Fruit fly (Drosophila melanogaster): Measurements from ENCODE around the gene CG7246.

CG7246 gene

DNA sequence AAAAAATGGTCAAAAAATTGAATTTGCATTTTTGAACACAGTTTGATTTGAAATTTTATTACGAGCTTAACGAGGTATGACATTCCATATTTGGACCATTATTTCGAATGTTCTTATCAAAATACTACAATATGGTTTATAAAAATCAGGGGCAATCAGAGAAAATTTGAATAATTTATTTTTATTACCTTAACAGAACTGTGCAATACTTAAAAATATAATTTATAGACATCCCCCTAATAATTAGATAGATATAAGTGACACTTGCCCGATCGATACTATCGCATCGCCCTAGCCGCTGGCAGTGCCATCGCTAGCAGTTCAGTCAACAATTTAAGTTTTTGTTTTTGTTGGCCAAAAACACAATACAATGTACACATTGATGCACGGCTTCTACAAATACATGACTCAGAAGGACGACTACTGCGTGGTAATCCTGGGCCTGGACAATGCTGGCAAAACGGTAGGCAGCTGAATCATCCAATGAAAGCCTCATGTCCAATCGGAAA is 26.0 kb upstream of the CG7246 start, which contains the start of gene Arfrp1 (continued):
- no peak for TF ChIP-seq CG18476 (GFP tag; optimal IDR thresholded peaks at IDR 0.05)
- peak; percentile 20 for TF ChIP-seq CG10267 (tag; optimal IDR thresholded peaks at IDR 0.05)
- TF ChIP-seq Oaz (GFP tag; IDR thresholded peaks at IDR 0.05): no peak
- peak; percentile 32 for TF ChIP-seq exex (tag; optimal IDR thresholded peaks at IDR 0.05)
- TF ChIP-seq sug (tag; optimal IDR thresholded peaks at IDR 0.05): peak; percentile 24
- TF ChIP-seq CG32532 (GFP tag; IDR thresholded peaks at IDR 0.05): peak; percentile 47; the same call in 1 of the 2 replicates
- peak; percentile 33 for TF ChIP-seq Rfx (GFP tag; IDR thresholded peaks at IDR 0.05)
- peak; percentile 6 for TF ChIP-seq Fer2 (tag; optimal IDR thresholded peaks at IDR 0.05)
- peak; percentile 25 for TF ChIP-seq CG2712 (tag; optimal IDR thresholded peaks at IDR 0.05)
- no peak for TF ChIP-seq CG10431 (GFP tag; optimal IDR thresholded peaks at IDR 0.05)
- TF ChIP-seq CG10366 (GFP tag; IDR thresholded peaks at IDR 0.05): peak; percentile 15; the same call in 1 of the 2 replicates
- peak; percentile 3 for TF ChIP-seq trem (tag; optimal IDR thresholded peaks at IDR 0.05)
- peak; percentile 56 for TF ChIP-seq CG18262 (tag; optimal IDR thresholded peaks at IDR 0.05)
- no peak for TF ChIP-seq prd (optimal IDR thresholded peaks at IDR 0.05)
- peak; percentile 41; the same call in 1 of the 3 replicates for TF ChIP-seq prd (GFP tag; IDR thresholded peaks at IDR 0.05)
- no peak for TF ChIP-seq cato (GFP tag; optimal IDR thresholded peaks at IDR 0.05; ENCODE audit: borderline replicate concordance)
- TF ChIP-seq ap (GFP tag; IDR thresholded peaks at IDR 0.05): no peak
- peak; percentile 81 for TF ChIP-seq CG16813 (GFP tag; IDR thresholded peaks at IDR 0.05; ENCODE audit: partially characterized antibody)
- peak; percentile 73 for TF ChIP-seq CG42726 (GFP tag; IDR thresholded peaks at IDR 0.05; ENCODE audit: partially characterized antibody)
- no peak for TF ChIP-seq CG8359 (GFP tag; optimal IDR thresholded peaks at IDR 0.05; ENCODE audit: borderline replicate concordance)
- no peak for TF ChIP-seq CG6254 (GFP tag; optimal IDR thresholded peaks at IDR 0.05)
- no peak for TF ChIP-seq CkIIα-i1 (GFP tag; IDR thresholded peaks at IDR 0.05)
- TF ChIP-seq vvl (GFP tag; IDR thresholded peaks at IDR 0.05): peak; percentile 36; the same call in 1 of the 2 replicates
- peak; percentile 12 for TF ChIP-seq CG1603 (tag; optimal IDR thresholded peaks at IDR 0.05)
- 0 out of 3 replicates have a peak, but pooled peaks have one; percentile 50 for TF ChIP-seq mld (GFP tag; IDR thresholded peaks at IDR 0.05; ENCODE audit: partially characterized antibody)
- peak; percentile 64; the same call in 2 of the 3 replicates for TF ChIP-seq CG7963 (GFP tag; IDR thresholded peaks at IDR 0.05; ENCODE audit: partially characterized antibody)
- TF ChIP-seq CG11560 (tag; IDR thresholded peaks at IDR 0.05): 0 out of 3 replicates have a peak, but pooled peaks have one; percentile 11
- TF ChIP-seq MBD-R2 (GFP tag; IDR thresholded peaks at IDR 0.05): peak; percentile 51
- peak; percentile 23 for TF ChIP-seq Ets97D (GFP tag; optimal IDR thresholded peaks at IDR 0.05)
- TF ChIP-seq CG11695 (GFP tag; IDR thresholded peaks at IDR 0.05): no peak
- peak; percentile 75 for TF ChIP-seq row (GFP tag; IDR thresholded peaks at IDR 0.05)
- TF ChIP-seq CG3726 (GFP tag; IDR thresholded peaks at IDR 0.05): no peak
- 0 out of 2 replicates have a peak, but pooled peaks have one; percentile 32 for TF ChIP-seq CG14441 (GFP tag; IDR thresholded peaks at IDR 0.05)
- TF ChIP-seq CG11456 (GFP tag; IDR thresholded peaks at IDR 0.05): 0 out of 3 replicates have a peak, but pooled peaks have one; percentile 35
- TF ChIP-seq CG13424 (tag; optimal IDR thresholded peaks at IDR 0.05): peak; percentile 32
- TF ChIP-seq CG17385 (GFP tag; optimal IDR thresholded peaks at IDR 0.05): no peak
- TF ChIP-seq Dref (GFP tag; IDR thresholded peaks at IDR 0.05): peak; percentile 43
- peak; percentile 21 for TF ChIP-seq CG9817 (tag; optimal IDR thresholded peaks at IDR 0.05)
- peak; percentile 11 for TF ChIP-seq disco-r (GFP tag; optimal IDR thresholded peaks at IDR 0.05)
- TF ChIP-seq ci (GFP tag; IDR thresholded peaks at IDR 0.05): peak; percentile 8; the same call in 1 of the 3 replicates
- no peak for TF ChIP-seq Fer3 (tag; optimal IDR thresholded peaks at IDR 0.05)
- TF ChIP-seq CG1602 (GFP tag; optimal IDR thresholded peaks at IDR 0.05): peak; percentile 15
- peak; percentile 17 for TF ChIP-seq CG12659 (GFP tag; optimal IDR thresholded peaks at IDR 0.05)
- TF ChIP-seq Hmx (GFP tag; optimal IDR thresholded peaks at IDR 0.05): peak; percentile 18
- TF ChIP-seq tna (GFP tag; IDR thresholded peaks at IDR 0.05; ENCODE audit: partially characterized antibody): peak; percentile 65
- TF ChIP-seq CG17361 (GFP tag; IDR thresholded peaks at IDR 0.05): peak; percentile 83; the same call in 2 of the 3 replicates
- no peak for TF ChIP-seq jumu (GFP tag; optimal IDR thresholded peaks at IDR 0.05)
- TF ChIP-seq CG12104 (GFP tag; optimal IDR thresholded peaks at IDR 0.05): peak; percentile 55
- TF ChIP-seq Max (GFP tag; optimal IDR thresholded peaks at IDR 0.05): no peak
- TF ChIP-seq Hey (tag; optimal IDR thresholded peaks at IDR 0.05): no peak
